Fruit fly (Drosophila melanogaster) whole organism, prepupa: ENCODE results near the gene CG31064.

Source experiments
- Blimp-1 ChIP-seq: fragments of 200-800 bp; sonication (Bioruptor generic); optimal IDR thresholded peaks from 3 replicates; lab custom pipeline; 2017; ENCODE audit warnings: missing biosample characterization, missing genetic modification characterization, mild to moderate bottlenecking, moderate library complexity, missing genetic modification reagents
- CG10631 ChIP-seq: fragments of 200-800 bp; sonication (Bioruptor generic); optimal IDR thresholded peaks from 2 replicates; lab custom pipeline; 2016; ENCODE audit warnings: missing biosample characterization, missing genetic modification characterization
- CG10669 ChIP-seq: fragments of 200-800 bp; sonication (Bioruptor generic); optimal IDR thresholded peaks from 3 replicates; lab custom pipeline; 2018; ENCODE audit warnings: missing biosample characterization, mild to moderate bottlenecking, missing genetic modification characterization, moderate library complexity
- CG11294 ChIP-seq: fragments of 200-800 bp; sonication (Bioruptor generic); IDR thresholded peaks from 2 replicates; pipeline ENCODE4 v1.3.6; 2022; ENCODE audit warnings: missing biosample characterization, missing genetic modification characterization
- CG11762 ChIP-seq: fragments of 200-800 bp; sonication (Bioruptor generic); optimal IDR thresholded peaks from 3 replicates; lab custom pipeline; 2016; ENCODE audit warnings: missing biosample characterization, missing genetic modification characterization; ENCODE audit not compliant: insufficient read depth
- CG11902 ChIP-seq: fragments of 200-800 bp; sonication (Bioruptor generic); optimal IDR thresholded peaks from 3 replicates; lab custom pipeline; 2016; ENCODE audit warnings: missing biosample characterization, missing genetic modification characterization
- CG15336 ChIP-seq: fragments of 200-800 bp; sonication (Bioruptor generic); IDR thresholded peaks from 2 replicates; pipeline ENCODE4 v1.3.6; 2022; ENCODE audit warnings: missing biosample characterization, missing genetic modification characterization
- CG16779 ChIP-seq: fragments of 200-800 bp; sonication (Bioruptor generic); optimal IDR thresholded peaks from 3 replicates; lab custom pipeline; 2017; ENCODE audit warnings: missing biosample characterization, mild to moderate bottlenecking, missing genetic modification characterization
- CG3032 ChIP-seq: fragments of 200-800 bp; optimal IDR thresholded peaks from 2 replicates; lab custom pipeline; 2019; ENCODE audit warnings: missing biosample characterization, mild to moderate bottlenecking, missing genetic modification characterization, moderate library complexity
- CG31627 ChIP-seq: fragments of 200-800 bp; sonication (Bioruptor generic); optimal IDR thresholded peaks from 3 replicates; lab custom pipeline; 2016; ENCODE audit warnings: missing biosample characterization, missing genetic modification characterization
- CG32006 ChIP-seq: fragments of 200-800 bp; sonication (Bioruptor generic); optimal IDR thresholded peaks from 3 replicates; lab custom pipeline; 2017; ENCODE audit warnings: missing biosample characterization, mild to moderate bottlenecking, missing genetic modification characterization
- CG34406 ChIP-seq: fragments of 200-800 bp; sonication (Bioruptor generic); optimal IDR thresholded peaks from 3 replicates; lab custom pipeline; 2016; ENCODE audit warnings: missing biosample characterization, missing genetic modification characterization
- CG4318 ChIP-seq: fragments of 200-800 bp; sonication (Bioruptor generic); optimal IDR thresholded peaks from 3 replicates; lab custom pipeline; 2017; ENCODE audit warnings: missing biosample characterization, mild to moderate bottlenecking, missing genetic modification characterization
- CG6163 ChIP-seq: fragments of 200-800 bp; sonication (Bioruptor generic); IDR thresholded peaks from 3 replicates; pipeline ENCODE4 v1.3.6; 2022; ENCODE audit warnings: missing biosample characterization, missing genetic modification characterization
- CG6276 ChIP-seq: fragments of 200-800 bp; sonication (Bioruptor generic); optimal IDR thresholded peaks from 2 replicates; lab custom pipeline; 2017; ENCODE audit warnings: missing biosample characterization, mild to moderate bottlenecking, missing genetic modification characterization
- CG6792 ChIP-seq: fragments of 200-800 bp; sonication (Bioruptor generic); optimal IDR thresholded peaks from 3 replicates; lab custom pipeline; 2016; ENCODE audit warnings: missing biosample characterization, missing genetic modification characterization
- CG6808 ChIP-seq: fragments of 200-800 bp; sonication (Bioruptor generic); optimal IDR thresholded peaks from 3 replicates; lab custom pipeline; 2017; ENCODE audit warnings: missing biosample characterization, missing genetic modification characterization, mild to moderate bottlenecking, moderate library complexity, missing genetic modification reagents
- CG6854 ChIP-seq: fragments of 200-800 bp; sonication (Bioruptor generic); optimal IDR thresholded peaks from 2 replicates; lab custom pipeline; 2017; ENCODE audit warnings: missing biosample characterization, mild to moderate bottlenecking, missing genetic modification characterization
- CG7368 ChIP-seq: fragments of 200-800 bp; sonication (Bioruptor generic); optimal IDR thresholded peaks from 3 replicates; lab custom pipeline; 2016; ENCODE audit warnings: missing biosample characterization, missing genetic modification characterization
- CG8119 ChIP-seq: fragments of 200-800 bp; sonication (Bioruptor generic); IDR thresholded peaks from 3 replicates; pipeline ENCODE4 v1.3.6; 2022; ENCODE audit warnings: missing biosample characterization, missing genetic modification characterization
- CG8319 ChIP-seq: fragments of 200-800 bp; sonication (Bioruptor generic); optimal IDR thresholded peaks from 3 replicates; lab custom pipeline; 2016; ENCODE audit warnings: missing biosample characterization, missing genetic modification characterization
- CG9139 ChIP-seq: fragments of 200-800 bp; sonication (Bioruptor generic); optimal IDR thresholded peaks from 3 replicates; lab custom pipeline; 2017; ENCODE audit warnings: missing biosample characterization, mild to moderate bottlenecking, missing genetic modification characterization
- Eip93F ChIP-seq: fragments of 200-800 bp; sonication (Bioruptor generic); optimal IDR thresholded peaks from 2 replicates; lab custom pipeline; 2016; ENCODE audit warnings: missing biosample characterization, mild to moderate bottlenecking, missing genetic modification characterization
- Ets21C ChIP-seq: fragments of 200-800 bp; sonication (Bioruptor generic); optimal IDR thresholded peaks from 3 replicates; lab custom pipeline; 2016; ENCODE audit warnings: missing biosample characterization, missing genetic modification characterization
- Ets96B ChIP-seq: fragments of 200-800 bp; optimal IDR thresholded peaks from 2 replicates; lab custom pipeline; 2019; ENCODE audit warnings: missing biosample characterization, mild to moderate bottlenecking, missing genetic modification characterization, moderate library complexity
- Gug ChIP-seq: fragments of 200-800 bp; sonication (Bioruptor generic); IDR thresholded peaks from 2 replicates; pipeline ENCODE4 v1.3.6; 2022; ENCODE audit warnings: missing biosample characterization, missing genetic modification characterization
- Hr39 ChIP-seq: fragments of 200-800 bp; sonication (Bioruptor generic); optimal IDR thresholded peaks from 2 replicates; lab custom pipeline; 2016; ENCODE audit warnings: missing biosample characterization, missing genetic modification characterization
- Hr4 ChIP-seq: fragments of 200-800 bp; sonication (Bioruptor generic); optimal IDR thresholded peaks from 3 replicates; lab custom pipeline; 2016; ENCODE audit warnings: missing biosample characterization, missing genetic modification characterization
- Lpt ChIP-seq: fragments of 200-800 bp; sonication (Bioruptor generic); optimal IDR thresholded peaks from 3 replicates; lab custom pipeline; 2016; ENCODE audit warnings: missing biosample characterization, missing genetic modification characterization
- Met ChIP-seq: fragments of 200-800 bp; sonication (Bioruptor generic); optimal IDR thresholded peaks from 3 replicates; lab custom pipeline; 2016; ENCODE audit warnings: missing biosample characterization, missing genetic modification characterization
- OdsH ChIP-seq: fragments of 200-800 bp; sonication (Bioruptor generic); optimal IDR thresholded peaks from 3 replicates; lab custom pipeline; 2016; ENCODE audit warnings: missing biosample characterization, missing genetic modification characterization
- Smox ChIP-seq: fragments of 200-800 bp; sonication (Bioruptor generic); optimal IDR thresholded peaks from 3 replicates; lab custom pipeline; 2016; ENCODE audit warnings: missing biosample characterization, missing genetic modification characterization
- Sox14 ChIP-seq: fragments of 200-800 bp; sonication (Bioruptor generic); optimal IDR thresholded peaks from 3 replicates; lab custom pipeline; 2016; ENCODE audit warnings: missing biosample characterization, missing genetic modification characterization
- Sox15 ChIP-seq: fragments of 200-800 bp; sonication (Bioruptor generic); optimal IDR thresholded peaks from 3 replicates; lab custom pipeline; 2016; ENCODE audit warnings: missing biosample characterization, missing genetic modification characterization
- achi ChIP-seq: fragments of 200-800 bp; sonication (Bioruptor generic); optimal IDR thresholded peaks from 3 replicates; lab custom pipeline; 2016; ENCODE audit warnings: missing biosample characterization, missing genetic modification characterization
- acj6 ChIP-seq: fragments of 200-800 bp; sonication (Bioruptor generic); optimal IDR thresholded peaks from 3 replicates; lab custom pipeline; 2016; ENCODE audit warnings: missing biosample characterization, missing genetic modification characterization
- cyc ChIP-seq: fragments of 200-800 bp; sonication (Bioruptor generic); optimal IDR thresholded peaks from 3 replicates; lab custom pipeline; 2016; ENCODE audit warnings: missing biosample characterization, missing genetic modification characterization
- dac ChIP-seq: fragments of 200-800 bp; sonication (Bioruptor generic); optimal IDR thresholded peaks from 2 replicates; lab custom pipeline; 2017; ENCODE audit warnings: missing biosample characterization, mild to moderate bottlenecking, missing genetic modification characterization
- dsx ChIP-seq: fragments of 200-800 bp; optimal IDR thresholded peaks from 3 replicates; lab custom pipeline; 2019; ENCODE audit warnings: missing biosample characterization, mild to moderate bottlenecking, missing genetic modification characterization, moderate library complexity; ENCODE audit not compliant: poor library complexity, severe bottlenecking
- eg ChIP-seq: fragments of 200-800 bp; sonication (Bioruptor generic); IDR thresholded peaks from 3 replicates; pipeline ENCODE4 v1.3.6; 2022; ENCODE audit warnings: missing biosample characterization, missing genetic modification characterization
- esn ChIP-seq: fragments of 200-800 bp; sonication (Bioruptor generic); optimal IDR thresholded peaks from 2 replicates; lab custom pipeline; 2016; ENCODE audit warnings: missing biosample characterization, mild to moderate bottlenecking, missing genetic modification characterization, moderate library complexity
- fd59A ChIP-seq: fragments of 200-800 bp; sonication (Bioruptor generic); optimal IDR thresholded peaks from 2 replicates; lab custom pipeline; 2017; ENCODE audit warnings: missing biosample characterization, mild to moderate bottlenecking, missing genetic modification characterization, missing genetic modification reagents
- fd85E ChIP-seq: fragments of 200-800 bp; sonication (Bioruptor generic); optimal IDR thresholded peaks from 3 replicates; lab custom pipeline; 2016; ENCODE audit warnings: missing biosample characterization, missing genetic modification characterization
- fkh ChIP-seq: fragments of 200-800 bp; sonication (Bioruptor generic); optimal IDR thresholded peaks from 3 replicates; lab custom pipeline; 2017; ENCODE audit warnings: missing biosample characterization, mild to moderate bottlenecking, missing genetic modification characterization, moderate library complexity
- lz ChIP-seq: fragments of 200-800 bp; sonication (Bioruptor generic); optimal IDR thresholded peaks from 3 replicates; lab custom pipeline; 2016; ENCODE audit warnings: missing biosample characterization, missing genetic modification characterization
- net ChIP-seq: fragments of 200-800 bp; sonication (Bioruptor generic); optimal IDR thresholded peaks from 3 replicates; lab custom pipeline; 2016; ENCODE audit warnings: missing biosample characterization, missing genetic modification characterization
- ss ChIP-seq, 2 experiments: fragments of 200-800 bp; sonication (Bioruptor generic); optimal IDR thresholded peaks; 2 replicates in 1 of 2; 3 replicates in 1 of 2; lab custom pipeline; 2017 to 2018; ENCODE audit warnings: mild to moderate bottlenecking in 2 of 2, missing biosample characterization in 2 of 2, missing genetic modification characterization in 2 of 2, moderate library complexity in 1 of 2
- svp ChIP-seq: fragments of 200-800 bp; sonication (Bioruptor generic); peaks from one replicate; lab custom pipeline; 2016; ENCODE audit warnings: missing biosample characterization, missing genetic modification characterization
- topi ChIP-seq: fragments of 200-800 bp; sonication (Bioruptor generic); optimal IDR thresholded peaks from 3 replicates; lab custom pipeline; 2016; ENCODE audit warnings: missing biosample characterization, missing genetic modification characterization
- vri ChIP-seq: fragments of 200-800 bp; sonication (Bioruptor generic); optimal IDR thresholded peaks from 3 replicates; lab custom pipeline; 2016; ENCODE audit warnings: missing biosample characterization, mild to moderate bottlenecking, missing genetic modification characterization

Gene CG31064

dm6 chr3R:27247892-27248291 lies 9.0 kb upstream of the CG31064 start, which contains the start of gene CG5984:
Gene CG5984, minus strand, starts transcription at chr3R:27247992.
- peak; percentile 17 for TF ChIP-seq svp (GFP tag; lab: Kevin White, UChicago)
- TF ChIP-seq CG34406 (GFP tag; lab: Kevin White, UChicago), result no peak

- TF ChIP-seq OdsH (GFP tag; lab: Kevin White, UChicago), result peak; percentile 54
- peak; percentile 42 for TF ChIP-seq esn (GFP tag; lab: Kevin White, UChicago)
- TF ChIP-seq CG34406 (GFP tag; lab: Kevin White, UChicago), result peak; percentile 52
- peak; percentile 31 for TF ChIP-seq CG6276 (GFP tag; lab: Kevin White, UChicago)
- no peak for TF ChIP-seq fd85E (GFP tag; lab: Kevin White, UChicago)
- no peak for TF ChIP-seq Sox15 (GFP tag; lab: Kevin White, UChicago)
- TF ChIP-seq Blimp-1 (GFP tag; lab: Kevin White, UChicago), result no peak
- no peak for TF ChIP-seq topi
- TF ChIP-seq Ets96B (tag; lab: Kevin White, UChicago), result peak; percentile 82
- no peak for TF ChIP-seq CG6854 (GFP tag; lab: Kevin White, UChicago)
- TF ChIP-seq CG15336 (GFP tag; lab: Robert Waterston, UW), result peak; percentile 87
- TF ChIP-seq CG11294 (GFP tag; lab: Robert Waterston, UW), result peak; percentile 12; the same call in 1 of the 2 replicates
- TF ChIP-seq Hr39 (GFP tag; lab: Kevin White, UChicago), result no peak
- peak; percentile 48; the same call in 1 of the 3 replicates for TF ChIP-seq CG6163
- peak; percentile 45 for TF ChIP-seq fd59A
- TF ChIP-seq CG8319 (GFP tag; lab: Kevin White, UChicago), result no peak
- TF ChIP-seq dac (GFP tag; lab: Kevin White, UChicago), result no peak
- peak; percentile 65 for TF ChIP-seq net (GFP tag; lab: Kevin White, UChicago)
- TF ChIP-seq CG32006, result peak; percentile 75
- peak; percentile 25 for TF ChIP-seq CG6792 (GFP tag; lab: Kevin White, UChicago)
- TF ChIP-seq CG11762 (GFP tag; lab: Kevin White, UChicago), result peak; percentile 39
- no peak for TF ChIP-seq Eip93F
- TF ChIP-seq Sox14 (GFP tag; lab: Kevin White, UChicago), result no peak
- peak; percentile 82 for TF ChIP-seq CG3032 (tag; lab: Kevin White, UChicago)
- TF ChIP-seq eg (GFP tag; lab: Robert Waterston, UW), result peak; percentile 73
- TF ChIP-seq svp (GFP tag; lab: Kevin White, UChicago), result peak; percentile 63
- no peak for TF ChIP-seq CG4318 (GFP tag; lab: Kevin White, UChicago)
- peak; percentile 15 for TF ChIP-seq CG16779
- no peak for TF ChIP-seq fkh (GFP tag; lab: Kevin White, UChicago)
- no peak for TF ChIP-seq CG31627 (GFP tag; lab: Kevin White, UChicago)
- TF ChIP-seq acj6, result peak; percentile 54
- TF ChIP-seq CG7368 (GFP tag; lab: Kevin White, UChicago), result peak; percentile 15
- TF ChIP-seq lz (GFP tag; lab: Kevin White, UChicago), result no peak
- no peak for TF ChIP-seq CG11902
- TF ChIP-seq CG8119, result peak; percentile 87
- peak; percentile 31 for TF ChIP-seq Lpt
- peak; percentile 44 for TF ChIP-seq Hr4 (GFP tag; lab: Kevin White, UChicago)
- TF ChIP-seq vri (GFP tag; lab: Kevin White, UChicago), result no peak
- TF ChIP-seq CG6808 (GFP tag; lab: Kevin White, UChicago), result peak; percentile 70
- peak; percentile 43 to 77 for TF ChIP-seq ss (GFP tag; optimal IDR thresholded peaks at IDR 0.05; lab: Kevin White, UChicago)
- no peak for TF ChIP-seq Smox (GFP tag; lab: Kevin White, UChicago)
- no peak for TF ChIP-seq Met
- peak; percentile 49 for TF ChIP-seq CG9139 (GFP tag; lab: Kevin White, UChicago)
- TF ChIP-seq cyc, result no peak
- peak; percentile 48 for TF ChIP-seq CG10669 (GFP tag; lab: Kevin White, UChicago)
- TF ChIP-seq dsx (GFP tag; lab: Kevin White, UChicago), result peak; percentile 87
- peak; percentile 49 for TF ChIP-seq Gug (GFP tag; lab: Robert Waterston, UW)
- no peak for TF ChIP-seq Ets21C
- TF ChIP-seq achi, result peak; percentile 68
- peak; percentile 62 for TF ChIP-seq CG10631 (GFP tag; lab: Kevin White, UChicago)
Observed at dm6 chr3R:27246264-27246663, 7.4 kb upstream of the CG31064 start.
